Fruit fly (Drosophila melanogaster): Measurements from ENCODE around the gene CG32026.
A peak's percentile ranks its signal among the peaks of the same experiment; 100 is the strongest.

Gene CG32026

DNA sequence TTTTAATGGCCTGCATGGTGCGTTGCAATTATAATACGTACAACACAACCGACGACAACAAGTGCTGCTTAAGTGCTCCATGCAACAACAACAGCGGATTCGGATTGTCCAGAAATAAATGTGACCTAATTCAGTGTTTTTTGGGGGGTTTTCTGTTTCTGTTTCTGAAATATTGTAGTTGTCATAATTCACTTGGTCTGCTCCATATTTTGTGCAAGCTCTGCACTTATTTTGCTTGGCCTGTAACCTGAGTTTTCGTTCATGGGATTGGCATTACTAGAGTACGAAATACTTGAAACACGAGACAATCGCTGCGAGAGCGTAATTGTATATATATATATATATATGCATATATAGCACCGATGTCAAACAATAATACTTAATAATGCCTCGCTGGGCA is 33.1 kb downstream of the CG32026 start:
- TF ChIP-seq CG5204 (GFP tag; optimal IDR thresholded peaks at IDR 0.05): no peak
- no peak for TF ChIP-seq Clk (GFP tag; optimal IDR thresholded peaks at IDR 0.05)
- peak; percentile 99 for TF ChIP-seq tj (GFP tag; optimal IDR thresholded peaks at IDR 0.05)
- TF ChIP-seq kay (GFP tag; ENCODE audit: borderline replicate concordance): no peak
- no peak for TF ChIP-seq CG11617 (GFP tag; optimal IDR thresholded peaks at IDR 0.05)
- no peak for TF ChIP-seq cnc (optimal IDR thresholded peaks at IDR 0.05)

DNA sequence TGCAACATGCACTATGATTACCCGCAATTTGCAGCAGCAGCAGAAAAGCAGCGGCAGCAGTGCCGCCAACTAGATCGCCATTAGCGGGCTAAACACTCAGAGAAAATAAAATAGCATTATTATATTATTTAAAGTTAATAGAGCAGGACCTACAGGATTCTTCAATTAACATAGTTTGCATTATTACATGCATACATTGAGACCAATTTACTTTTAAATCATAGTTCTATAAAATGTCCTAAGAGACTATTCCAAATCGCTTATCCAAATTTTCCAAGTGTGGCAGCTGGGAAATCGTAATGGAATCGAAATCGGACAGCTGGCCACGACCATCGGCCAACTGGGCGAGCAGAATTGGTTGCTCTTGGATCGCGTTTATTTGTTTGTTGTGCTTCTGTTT is 34.3 kb downstream of the CG32026 start:
- TF ChIP-seq CG14711 (tag; optimal IDR thresholded peaks at IDR 0.05): no peak

DNA sequence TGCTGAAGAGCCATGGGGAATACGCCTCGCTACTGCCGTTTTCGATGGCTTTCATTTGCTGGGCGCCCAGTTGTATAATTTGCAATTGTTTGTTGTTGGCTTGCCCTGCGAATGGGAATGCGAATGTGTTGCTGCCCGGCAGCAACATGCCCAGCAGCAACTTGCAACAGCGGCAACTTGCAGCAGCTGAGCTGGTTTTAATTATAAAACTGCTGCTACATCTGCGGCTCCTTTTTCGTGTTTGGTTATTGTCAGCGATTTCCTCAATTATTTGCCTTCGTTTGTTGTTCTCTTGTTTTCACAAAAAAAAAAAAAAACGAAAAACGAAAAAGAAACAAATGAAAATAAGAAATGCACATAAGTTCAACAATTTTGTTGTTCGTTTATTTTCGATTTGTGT is 34.8 kb downstream of the CG32026 start:
- peak; percentile 85 for TF ChIP-seq tj (GFP tag; optimal IDR thresholded peaks at IDR 0.05)
- no peak for TF ChIP-seq kay (GFP tag; ENCODE audit: borderline replicate concordance)

- no peak for TF ChIP-seq tj (GFP tag; optimal IDR thresholded peaks at IDR 0.05)
- TF ChIP-seq cnc (optimal IDR thresholded peaks at IDR 0.05): no peak
- TF ChIP-seq toe (GFP tag; optimal IDR thresholded peaks at IDR 0.05): no peak
- TF ChIP-seq CG1620 (GFP tag; optimal IDR thresholded peaks at IDR 0.05): no peak
- no peak for TF ChIP-seq kay (GFP tag; ENCODE audit: borderline replicate concordance)
- no peak for TF ChIP-seq Mnt (GFP tag; optimal IDR thresholded peaks at IDR 0.05)
- TF ChIP-seq bab1 (GFP tag; optimal IDR thresholded peaks at IDR 0.05): no peak
- TF ChIP-seq pad (GFP tag; optimal IDR thresholded peaks at IDR 0.05): no peak
- no peak for TF ChIP-seq CG12768 (GFP tag; optimal IDR thresholded peaks at IDR 0.05)
- TF ChIP-seq CG7101 (tag; optimal IDR thresholded peaks at IDR 0.05): no peak
- no peak for TF ChIP-seq Clk (GFP tag; optimal IDR thresholded peaks at IDR 0.05)
Measured at dm6 chr3L:8873053-8873452, 36.8 kb downstream of the CG32026 start.

DNA sequence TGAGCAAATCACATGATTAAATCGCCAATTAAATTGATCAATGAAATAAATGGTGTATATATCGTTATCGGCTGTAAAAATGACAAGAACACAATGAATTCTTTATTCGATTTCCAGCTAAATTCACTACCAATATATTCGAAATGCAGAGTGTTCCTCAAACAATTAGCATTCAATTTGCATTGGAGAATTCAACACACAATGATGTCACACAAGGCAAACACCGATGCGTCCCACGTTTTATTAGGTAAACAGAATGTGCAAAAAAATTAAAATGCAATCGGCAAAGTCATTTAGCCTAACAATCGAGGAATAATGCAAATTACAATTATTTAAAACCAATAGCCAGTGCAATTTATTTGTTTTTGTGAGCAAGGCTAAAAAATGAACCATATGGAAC is 42.1 kb downstream of the CG32026 start:
- TF ChIP-seq Mnt (GFP tag; optimal IDR thresholded peaks at IDR 0.05): peak; percentile 24
- TF ChIP-seq ovo (GFP tag; optimal IDR thresholded peaks at IDR 0.05): peak; percentile 32
- TF ChIP-seq CG1620 (GFP tag; optimal IDR thresholded peaks at IDR 0.05): no peak
- TF ChIP-seq CG11617 (GFP tag; optimal IDR thresholded peaks at IDR 0.05): no peak
- TF ChIP-seq CG33017 (tag; optimal IDR thresholded peaks at IDR 0.05): no peak
- TF ChIP-seq CG14711 (tag; optimal IDR thresholded peaks at IDR 0.05): peak; percentile 13
- TF ChIP-seq Clk (GFP tag; optimal IDR thresholded peaks at IDR 0.05): no peak
- TF ChIP-seq CG7101 (tag; optimal IDR thresholded peaks at IDR 0.05): peak; percentile 55
- no peak for TF ChIP-seq cnc (optimal IDR thresholded peaks at IDR 0.05)
- no peak for TF ChIP-seq pad (GFP tag; optimal IDR thresholded peaks at IDR 0.05)
- no peak for TF ChIP-seq Crg-1 (GFP tag; optimal IDR thresholded peaks at IDR 0.05)
- peak; percentile 14 for TF ChIP-seq cic (GFP tag; optimal IDR thresholded peaks at IDR 0.05)
- TF ChIP-seq kay (GFP tag; ENCODE audit: borderline replicate concordance): peak; percentile 64
- no peak for TF ChIP-seq tj (GFP tag; optimal IDR thresholded peaks at IDR 0.05)
- TF ChIP-seq Hr96 (GFP tag; optimal IDR thresholded peaks at IDR 0.05): no peak
- TF ChIP-seq CG12768 (GFP tag; optimal IDR thresholded peaks at IDR 0.05): no peak
- no peak for TF ChIP-seq CG7045 (GFP tag; optimal IDR thresholded peaks at IDR 0.05)
- no peak for TF ChIP-seq toe (GFP tag; optimal IDR thresholded peaks at IDR 0.05)
- TF ChIP-seq CG5204 (GFP tag; optimal IDR thresholded peaks at IDR 0.05): peak; percentile 17
- no peak for TF ChIP-seq bab1 (GFP tag; optimal IDR thresholded peaks at IDR 0.05)

DNA sequence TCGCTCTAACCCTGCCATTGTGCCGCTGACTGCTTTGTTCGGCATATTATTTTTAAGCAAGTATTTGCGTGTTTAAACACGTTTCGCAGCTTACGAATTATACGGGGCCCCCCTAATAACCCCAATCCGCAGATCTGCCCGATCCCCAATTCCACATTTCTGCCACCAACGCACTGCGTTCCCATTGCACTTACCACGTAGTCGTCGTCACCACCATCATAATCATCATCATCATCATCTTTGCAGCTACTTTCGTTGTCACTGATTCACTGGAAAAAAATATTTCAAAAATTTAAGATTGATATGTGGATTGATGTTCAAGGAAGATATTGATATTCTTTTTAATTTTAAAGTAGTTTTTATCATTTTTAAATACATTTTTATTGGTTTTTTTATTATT is 43.2 kb downstream of the CG32026 start:
- TF ChIP-seq CG1620 (GFP tag; optimal IDR thresholded peaks at IDR 0.05): no peak
- TF ChIP-seq Mnt (GFP tag; optimal IDR thresholded peaks at IDR 0.05): no peak
- no peak for TF ChIP-seq CG5204 (GFP tag; optimal IDR thresholded peaks at IDR 0.05)
- TF ChIP-seq kay (GFP tag; ENCODE audit: borderline replicate concordance): no peak
- TF ChIP-seq toe (GFP tag; optimal IDR thresholded peaks at IDR 0.05): no peak
- TF ChIP-seq CG7045 (GFP tag; optimal IDR thresholded peaks at IDR 0.05): no peak
- TF ChIP-seq CG7101 (tag; optimal IDR thresholded peaks at IDR 0.05): no peak
- no peak for TF ChIP-seq Crg-1 (GFP tag; optimal IDR thresholded peaks at IDR 0.05)

dm6 chr3L:8881778-8882366 is 45.6 kb downstream of the CG32026 start:
- TF ChIP-seq cnc (optimal IDR thresholded peaks at IDR 0.05): no peak
- no peak for TF ChIP-seq CG7101 (tag; optimal IDR thresholded peaks at IDR 0.05)
